Fruit fly (Drosophila melanogaster) whole organism, pupa: Measurements from ENCODE around the gene Arr2.

Source experiments
- CG10348 ChIP-seq: fragments of 200-800 bp; sonication (Bioruptor generic); IDR thresholded peaks from 2 replicates; pipeline ENCODE4 v1.3.6; 2022; ENCODE audit warnings: missing biosample characterization, missing genetic modification characterization
- CG13204 ChIP-seq: fragments of 200-800 bp; sonication (Bioruptor generic); optimal IDR thresholded peaks from 2 replicates; lab custom pipeline; 2018; ENCODE audit warnings: missing biosample characterization, mild to moderate bottlenecking, missing genetic modification characterization, moderate library complexity
- CG8159 ChIP-seq: fragments of 200-800 bp; sonication (Bioruptor generic); optimal IDR thresholded peaks from 3 replicates; lab custom pipeline; 2018; ENCODE audit warnings: missing biosample characterization, mild to moderate bottlenecking, missing genetic modification characterization, moderate library complexity
- CG9948 ChIP-seq: fragments of 200-800 bp; sonication (Bioruptor generic); optimal IDR thresholded peaks from 2 replicates; lab custom pipeline; 2018; ENCODE audit warnings: missing biosample characterization, mild to moderate bottlenecking, missing genetic modification characterization, moderate library complexity
- EcR ChIP-seq: fragments of 200-800 bp; sonication (Bioruptor generic); optimal IDR thresholded peaks from 3 replicates; lab custom pipeline; 2019; ENCODE audit warnings: missing biosample characterization, missing genetic modification characterization, mild to moderate bottlenecking, moderate library complexity, missing genetic modification reagents
- Pif1B ChIP-seq: fragments of 200-800 bp; sonication (Bioruptor generic); optimal IDR thresholded peaks from 3 replicates; lab custom pipeline; 2016; ENCODE audit warnings: missing biosample characterization, missing genetic modification characterization

DNA sequence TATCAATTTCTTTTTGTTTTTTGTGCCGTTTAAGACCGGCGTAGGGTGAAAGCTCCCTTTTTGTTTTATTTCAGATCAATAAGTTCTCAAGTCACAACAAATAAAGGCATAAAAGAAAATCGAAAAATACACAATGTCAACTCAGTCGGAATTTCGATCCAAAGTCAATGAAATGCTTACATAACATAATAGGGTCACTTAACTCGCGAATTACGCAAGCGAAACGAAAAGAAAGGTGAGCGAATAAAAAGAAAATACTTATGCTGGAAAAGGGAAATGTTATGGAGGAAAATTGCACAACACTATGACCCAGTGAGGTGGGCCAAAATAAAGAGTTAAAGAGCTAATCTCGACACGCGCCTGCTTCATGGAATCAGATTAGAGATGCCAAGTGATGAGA lies 47.2 kb upstream of the Arr2 start:
- TF ChIP-seq Pif1B (GFP tag; lab: Kevin White, UChicago), result no peak
- TF ChIP-seq EcR (GFP tag; lab: Kevin White, UChicago), result no peak
- no peak for TF ChIP-seq CG8159 (tag; lab: Kevin White, UChicago)
- TF ChIP-seq CG9948 (tag; lab: Kevin White, UChicago), result no peak
- TF ChIP-seq CG13204 (GFP tag; lab: Kevin White, UChicago), result no peak
- TF ChIP-seq CG10348 (GFP tag; lab: Robert Waterston, UW), result no peak
